Worm (Caenorhabditis elegans): ENCODE data around the gene R10E4.6.

DNA sequence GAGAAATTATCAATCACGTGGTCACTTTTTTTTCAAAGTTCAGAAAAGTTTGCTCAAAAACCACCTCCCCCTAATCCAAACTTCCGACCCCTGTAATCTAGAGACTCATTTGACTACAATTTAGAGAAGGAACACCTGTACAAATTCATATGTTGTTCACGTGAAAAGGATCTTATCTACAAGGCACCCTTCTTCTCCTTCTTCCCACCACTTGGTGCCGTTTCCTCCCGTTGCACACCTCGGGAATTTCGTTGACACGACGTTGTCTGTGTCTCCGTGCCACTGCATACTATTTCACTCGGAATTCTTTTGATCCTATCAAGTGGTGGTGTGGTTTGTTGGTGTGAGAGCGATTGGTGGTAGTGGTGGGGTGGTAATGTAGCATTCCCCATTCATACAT is 18.7 kb upstream of the R10E4.6 start:
- TF ChIP-seq flt-1 (GFP tag; IDR thresholded peaks at IDR 0.05) (no peak), T22C8.4 (GFP tag; IDR thresholded peaks at IDR 0.05) (no peak), cog-1 (tag; optimal IDR thresholded peaks at IDR 0.05) (no peak), med-1 (GFP tag; optimal IDR thresholded peaks at IDR 0.05; ENCODE audit: insufficient read depth) (no peak), ztf-29 (GFP tag; IDR thresholded peaks at IDR 0.05) (no peak), ztf-23 (GFP tag; IDR thresholded peaks at IDR 0.05) (no peak), ref-1 (GFP tag; conservative IDR thresholded peaks at IDR 0.05) (no peak), klf-2 (GFP tag; conservative IDR thresholded peaks at IDR 0.05) (no peak), tab-1 (GFP tag; IDR thresholded peaks at IDR 0.05) (no peak)
